In genomic region chrX:6543569-6544173, dm6 we compare ENCODE assay signal across 4 fruit fly cellular contexts.
TF ChIP-seq lines count a peak whose summit lies in the region.

No protein-coding gene starts in this region.

- no peak for TF ChIP-seq CTCF in whole organism, embryonic (GFP tag; optimal IDR thresholded peaks at IDR 0.05; lab: Kevin White, UChicago)

TF ChIP-seq in whole organism, embryonic, 481 proteins besides CTCF, POLR2A, EP300 and RAD21 (continues in another document):
- TF ChIP-seq CG13775 (GFP tag; optimal IDR thresholded peaks at IDR 0.05; lab: Kevin White, UChicago) (no peak), pnt (GFP tag; optimal IDR thresholded peaks at IDR 0.05; lab: Kevin White, UChicago) (no peak), nmo (GFP tag; optimal IDR thresholded peaks at IDR 0.05; lab: Kevin White, UChicago) (peak; percentile 16), Fer1 (GFP tag; optimal IDR thresholded peaks at IDR 0.05; lab: Kevin White, UChicago) (no peak), chm (GFP tag; IDR thresholded peaks at IDR 0.05; lab: Robert Waterston, UW) (no peak), CG13894 (tag; optimal IDR thresholded peaks at IDR 0.05; lab: Kevin White, UChicago) (peak; percentile 44), CG8290 (GFP tag; optimal IDR thresholded peaks at IDR 0.05; lab: Kevin White, UChicago) (no peak), CG8290 (tag; optimal IDR thresholded peaks at IDR 0.05; lab: Kevin White, UChicago) (peak in 1 of 2 experiments; percentile 27), kni (GFP tag; optimal IDR thresholded peaks at IDR 0.05; lab: Kevin White, UChicago) (no peak), chinmo (GFP tag; IDR thresholded peaks at IDR 0.05; lab: Robert Waterston, UW; ENCODE audit: partially characterized antibody) (peak; percentile 75; the same call in 3 of the 4 replicates), CG8089 (GFP tag; optimal IDR thresholded peaks at IDR 0.05; lab: Kevin White, UChicago) (no peak), prd (optimal IDR thresholded peaks at IDR 0.05; lab: Kevin White, UChicago) (no peak), prd (GFP tag; IDR thresholded peaks at IDR 0.05; lab: Robert Waterston, UW) (no peak), sna (GFP tag; IDR thresholded peaks at IDR 0.05; lab: Robert Waterston, UW; ENCODE audit: partially characterized antibody) (no peak), CG10321 (GFP tag; IDR thresholded peaks at IDR 0.05; lab: Robert Waterston, UW) (peak; percentile 42), Gug (GFP tag; IDR thresholded peaks at IDR 0.05; lab: Robert Waterston, UW) (no peak), ci (GFP tag; IDR thresholded peaks at IDR 0.05; lab: Robert Waterston, UW) (0 out of 3 replicates have a peak, but pooled peaks have one; percentile 9), rib (GFP tag; IDR thresholded peaks at IDR 0.05; lab: Robert Waterston, UW) (peak; percentile 46; the same call in 1 of the 2 replicates), CG1832 (GFP tag; optimal IDR thresholded peaks at IDR 0.05; lab: Kevin White, UChicago) (peak; percentile 73), Med (GFP tag; lab: Kevin White, UChicago) (peak; percentile 67), H2.0 (GFP tag; IDR thresholded peaks at IDR 0.05; lab: Robert Waterston, UW) (no peak), CG5180 (GFP tag; optimal IDR thresholded peaks at IDR 0.05; lab: Kevin White, UChicago) (no peak), lilli (GFP tag; optimal IDR thresholded peaks at IDR 0.05; lab: Kevin White, UChicago) (no peak)

TF ChIP-seq in whole organism, prepupa, 60 proteins besides CTCF, POLR2A, EP300 and RAD21:
- peak; percentile 83 for TF ChIP-seq svp (GFP tag; lab: Kevin White, UChicago)
- no peak for TF ChIP-seq CG8119 (GFP tag; IDR thresholded peaks at IDR 0.05; lab: Robert Waterston, UW)
- TF ChIP-seq CG10631 (GFP tag; optimal IDR thresholded peaks at IDR 0.05; lab: Kevin White, UChicago), result peak; percentile 30
- peak; percentile 6 for TF ChIP-seq CG32006 (GFP tag; optimal IDR thresholded peaks at IDR 0.05; lab: Kevin White, UChicago)
- peak; percentile 72 for TF ChIP-seq Eip78C (GFP tag; lab: Kevin White, UChicago)
- 0 out of 3 replicates have a peak, but pooled peaks have one; percentile 19 for TF ChIP-seq CG6163 (GFP tag; IDR thresholded peaks at IDR 0.05; lab: Robert Waterston, UW)
- TF ChIP-seq salr (GFP tag; optimal IDR thresholded peaks at IDR 0.05; lab: Kevin White, UChicago), result peak in 1 of 2 experiments; percentile 1
- TF ChIP-seq Blimp-1 (GFP tag; optimal IDR thresholded peaks at IDR 0.05; lab: Kevin White, UChicago), result no peak
TF ChIP-seq in whole organism, prepupa: peak in this region for 6.

TF ChIP-seq in whole organism, pupa, 21 proteins besides CTCF, POLR2A, EP300 and RAD21:
- TF ChIP-seq Pif1A (GFP tag; optimal IDR thresholded peaks at IDR 0.05; lab: Kevin White, UChicago) (no peak), CG14655 (GFP tag; optimal IDR thresholded peaks at IDR 0.05; lab: Kevin White, UChicago) (peak; percentile 24), CG32121 (GFP tag; IDR thresholded peaks at IDR 0.05; lab: Robert Waterston, UW) (no peak), CG17806 (tag; optimal IDR thresholded peaks at IDR 0.05; lab: Kevin White, UChicago) (no peak), gl (tag; optimal IDR thresholded peaks at IDR 0.05; lab: Kevin White, UChicago) (no peak), CG15710 (tag; optimal IDR thresholded peaks at IDR 0.05; lab: Kevin White, UChicago) (no peak), CG8301 (tag; optimal IDR thresholded peaks at IDR 0.05; lab: Kevin White, UChicago) (no peak), fd96Ca (GFP tag; IDR thresholded peaks at IDR 0.05; lab: Robert Waterston, UW) (no peak), CG10348 (GFP tag; IDR thresholded peaks at IDR 0.05; lab: Robert Waterston, UW) (no peak), CG8159 (tag; optimal IDR thresholded peaks at IDR 0.05; lab: Kevin White, UChicago) (peak; percentile 22), Snoo (tag; optimal IDR thresholded peaks at IDR 0.05; lab: Kevin White, UChicago) (peak; percentile 12), CG4496 (GFP tag; IDR thresholded peaks at IDR 0.05; lab: Robert Waterston, UW) (no peak), CG13204 (GFP tag; optimal IDR thresholded peaks at IDR 0.05; lab: Kevin White, UChicago) (peak; percentile 13), EcR (GFP tag; optimal IDR thresholded peaks at IDR 0.05; lab: Kevin White, UChicago) (no peak), D1 (tag; optimal IDR thresholded peaks at IDR 0.05; lab: Kevin White, UChicago) (no peak), Pif1B (GFP tag; optimal IDR thresholded peaks at IDR 0.05; lab: Kevin White, UChicago) (no peak), CG12605 (GFP tag; IDR thresholded peaks at IDR 0.05; lab: Robert Waterston, UW) (no peak), CG9948 (tag; optimal IDR thresholded peaks at IDR 0.05; lab: Kevin White, UChicago) (no peak), CG34367 (tag; optimal IDR thresholded peaks at IDR 0.05; lab: Kevin White, UChicago) (no peak), rn (GFP tag; IDR thresholded peaks at IDR 0.05; lab: Robert Waterston, UW) (no peak), Ets98B (GFP tag; IDR thresholded peaks at IDR 0.05; lab: Robert Waterston, UW) (no peak)

TF ChIP-seq in whole organism, wandering third instar larva, 38 proteins besides CTCF, POLR2A, EP300 and RAD21:
- TF ChIP-seq Jra (GFP tag; optimal IDR thresholded peaks at IDR 0.05; lab: Kevin White, UChicago) (peak; percentile 24), Dif (GFP tag; optimal IDR thresholded peaks at IDR 0.05; lab: Kevin White, UChicago; ENCODE audit: partially characterized antibody) (peak; percentile 47), Hr83 (GFP tag; optimal IDR thresholded peaks at IDR 0.05; lab: Kevin White, UChicago; ENCODE audit: poor library complexity, severe bottlenecking) (no peak), dsf (GFP tag; optimal IDR thresholded peaks at IDR 0.05; lab: Kevin White, UChicago; ENCODE audit: borderline replicate concordance) (no peak), Vsx2 (GFP tag; optimal IDR thresholded peaks at IDR 0.05; lab: Kevin White, UChicago; ENCODE audit: partially characterized antibody) (peak; percentile 12)
